Worm (Caenorhabditis elegans) whole organism, mixed stage, embryonic: Measurements from ENCODE around the gene erfa-3.

ENCODE experiments used
- M03D4.4 ChIP-seq: sonication (generic microtip); optimal IDR thresholded peaks from 2 replicates; lab custom pipeline; 2017; ENCODE audit warnings: mild to moderate bottlenecking, missing genetic modification characterization, missing compliant biosample characterization
- bed-3 ChIP-seq: fragments of 200-800 bp; sonication (Bioruptor generic); optimal IDR thresholded peaks from 3 replicates; lab custom pipeline; 2018; ENCODE audit warnings: mild to moderate bottlenecking, missing genetic modification characterization, moderate library complexity, missing compliant biosample characterization
- blmp-1 ChIP-seq: fragments of 150-350 bp; optimal IDR thresholded peaks from 2 replicates; lab custom pipeline; 2014; ENCODE audit warnings: missing biosample characterization, missing genetic modification characterization
- ceh-39 ChIP-seq: fragments of 150-350 bp; optimal IDR thresholded peaks from 2 replicates; lab custom pipeline; 2014; ENCODE audit warnings: missing biosample characterization, missing genetic modification characterization
- ceh-43 ChIP-seq: fragments of 200-800 bp; sonication (Bioruptor generic); optimal IDR thresholded peaks from 2 replicates; lab custom pipeline; 2018; ENCODE audit warnings: mild to moderate bottlenecking, missing genetic modification characterization, moderate library complexity, missing compliant biosample characterization
- ceh-83 ChIP-seq: fragments of 200-800 bp; sonication (Bioruptor generic); optimal IDR thresholded peaks from 2 replicates; lab custom pipeline; 2018; ENCODE audit warnings: mild to moderate bottlenecking, missing genetic modification characterization, missing compliant biosample characterization
- cnd-1 ChIP-seq: fragments of 200-800 bp; sonication (Bioruptor generic); optimal IDR thresholded peaks from 2 replicates; lab custom pipeline; 2018; ENCODE audit warnings: mild to moderate bottlenecking, missing genetic modification characterization, missing compliant biosample characterization
- drap-1 ChIP-seq: fragments of 200-800 bp; sonication (Bioruptor generic); optimal IDR thresholded peaks from 3 replicates; lab custom pipeline; 2018; ENCODE audit warnings: mild to moderate bottlenecking, missing genetic modification characterization, missing compliant biosample characterization
- elt-3 ChIP-seq: fragments of 150-350 bp; optimal IDR thresholded peaks from 2 replicates; lab custom pipeline; 2014; ENCODE audit warnings: missing biosample characterization, missing genetic modification characterization
- flh-1 ChIP-seq: fragments of 200-800 bp; sonication (Bioruptor generic); optimal IDR thresholded peaks from 2 replicates; lab custom pipeline; 2018; ENCODE audit warnings: mild to moderate bottlenecking, missing genetic modification characterization, moderate library complexity, missing compliant biosample characterization
- ham-2 ChIP-seq: fragments of 200-800 bp; sonication (Bioruptor generic); optimal IDR thresholded peaks from 2 replicates; lab custom pipeline; 2018; ENCODE audit warnings: mild to moderate bottlenecking, missing genetic modification characterization, missing compliant biosample characterization
- hlh-1 ChIP-seq: fragments of 150-350 bp; optimal IDR thresholded peaks from 2 replicates; lab custom pipeline; 2014; ENCODE audit warnings: missing biosample characterization, missing genetic modification reagents, missing genetic modification characterization
- lin-13 ChIP-seq: fragments of 150-350 bp; optimal IDR thresholded peaks from 2 replicates; lab custom pipeline; 2014; ENCODE audit warnings: missing biosample characterization, missing genetic modification characterization
- lin-32 ChIP-seq: fragments of 200-800 bp; sonication (Bioruptor generic); optimal IDR thresholded peaks from 2 replicates; lab custom pipeline; 2018; ENCODE audit warnings: mild to moderate bottlenecking, missing genetic modification characterization, missing compliant biosample characterization
- lsy-2 ChIP-seq: fragments of 150-350 bp; optimal IDR thresholded peaks from 2 replicates; lab custom pipeline; 2014; ENCODE audit warnings: missing biosample characterization, missing genetic modification characterization
- mab-5 ChIP-seq: fragments of 150-350 bp; optimal IDR thresholded peaks from 2 replicates; lab custom pipeline; 2014; ENCODE audit warnings: missing biosample characterization, missing genetic modification characterization
- mep-1 ChIP-seq: fragments of 150-350 bp; optimal IDR thresholded peaks from 2 replicates; lab custom pipeline; 2017; ENCODE audit warnings: missing biosample characterization, missing genetic modification reagents, missing genetic modification characterization, inconsistent platforms
- mls-2 ChIP-seq: sonication (generic microtip); optimal IDR thresholded peaks from 2 replicates; lab custom pipeline; 2016; ENCODE audit warnings: mild to moderate bottlenecking, missing genetic modification characterization, moderate library complexity, missing compliant biosample characterization
- nhr-2 ChIP-seq: fragments of 150-350 bp; optimal IDR thresholded peaks from 2 replicates; lab custom pipeline; 2014; ENCODE audit warnings: missing biosample characterization, missing genetic modification characterization
- nhr-237 ChIP-seq: fragments of 150-350 bp; optimal IDR thresholded peaks from 2 replicates; lab custom pipeline; 2014; ENCODE audit warnings: missing biosample characterization, missing genetic modification characterization
- nhr-28 ChIP-seq: fragments of 150-350 bp; optimal IDR thresholded peaks from 2 replicates; lab custom pipeline; 2014; ENCODE audit warnings: missing biosample characterization, missing genetic modification characterization
- pha-4 ChIP-seq: fragments of 150-350 bp; optimal IDR thresholded peaks from 2 replicates; lab custom pipeline; 2018; ENCODE audit warnings: missing biosample characterization, missing genetic modification reagents, missing genetic modification characterization
- sem-2 ChIP-seq: fragments of 200-800 bp; sonication (Bioruptor generic); optimal IDR thresholded peaks from 2 replicates; lab custom pipeline; 2018; ENCODE audit warnings: mild to moderate bottlenecking, missing genetic modification characterization, missing compliant biosample characterization
- sptf-1 ChIP-seq: sonication (generic microtip); optimal IDR thresholded peaks from 2 replicates; lab custom pipeline; 2017; ENCODE audit warnings: mild to moderate bottlenecking, missing genetic modification characterization, moderate library complexity, missing compliant biosample characterization
- tbx-8 ChIP-seq: fragments of 200-800 bp; sonication (Bioruptor generic); optimal IDR thresholded peaks from 2 replicates; lab custom pipeline; 2018; ENCODE audit warnings: mild to moderate bottlenecking, missing genetic modification characterization, moderate library complexity, missing compliant biosample characterization
- unc-39 ChIP-seq: fragments of 150-350 bp; optimal IDR thresholded peaks from 2 replicates; lab custom pipeline; 2014; ENCODE audit warnings: missing biosample characterization, missing genetic modification characterization
- zip-8 ChIP-seq: fragments of 150-350 bp; optimal IDR thresholded peaks from 2 replicates; lab custom pipeline; 2014; ENCODE audit warnings: missing biosample characterization, missing genetic modification characterization
- ztf-11 ChIP-seq: fragments of 150-350 bp; optimal IDR thresholded peaks from 2 replicates; lab custom pipeline; 2014; ENCODE audit warnings: missing biosample characterization, missing genetic modification characterization

Gene erfa-3

DNA sequence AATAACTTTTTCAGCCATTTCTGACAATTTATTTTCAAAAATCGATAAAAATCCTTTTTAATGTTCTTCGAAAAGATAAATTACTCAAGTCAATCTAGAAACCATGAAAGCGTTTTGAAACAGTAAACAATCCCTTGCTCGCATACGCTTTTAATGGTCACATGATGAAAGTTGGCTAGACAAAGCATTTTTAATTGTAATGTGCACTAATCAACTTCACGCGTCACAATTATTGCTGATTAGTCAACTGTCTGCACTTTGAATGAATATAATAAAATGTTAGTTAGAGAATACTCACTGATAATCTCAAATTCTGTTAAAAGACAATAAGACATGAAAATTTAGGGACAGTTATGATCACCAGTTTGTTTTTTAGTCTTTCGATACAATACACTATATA is 43.7 kb upstream of the erfa-3 start:
- no peak for TF ChIP-seq unc-39
- no peak for TF ChIP-seq mab-5
- no peak for TF ChIP-seq nhr-28 (tag; lab: Kevin White, UChicago)
- TF ChIP-seq mep-1, result no peak
- TF ChIP-seq blmp-1 (tag; lab: Kevin White, UChicago), result no peak
- no peak for TF ChIP-seq hlh-1 (tag; lab: Kevin White, UChicago)
- no peak for TF ChIP-seq zip-8 (tag; lab: Kevin White, UChicago)
- TF ChIP-seq lin-32 (GFP tag; lab: Kevin White, UChicago), result no peak
- no peak for TF ChIP-seq drap-1
- TF ChIP-seq, all 35 proteins: peak for 0

- TF ChIP-seq M03D4.4 (tag; lab: Kevin White, UChicago) (no peak), sem-2 (no peak), lin-13 (tag; lab: Kevin White, UChicago) (no peak), ceh-39 (no peak), ceh-83 (GFP tag; lab: Kevin White, UChicago) (no peak), ham-2 (GFP tag; lab: Kevin White, UChicago) (no peak), bed-3 (GFP tag; lab: Kevin White, UChicago) (no peak), ceh-43 (GFP tag; lab: Kevin White, UChicago) (no peak), zip-8 (tag; lab: Kevin White, UChicago) (no peak), elt-3 (tag; lab: Kevin White, UChicago) (no peak), cnd-1 (tag; lab: Kevin White, UChicago) (no peak), drap-1 (no peak), pha-4 (no peak), blmp-1 (tag; lab: Kevin White, UChicago) (no peak), unc-39 (no peak), nhr-237 (tag; lab: Kevin White, UChicago) (no peak), mls-2 (tag; lab: Kevin White, UChicago) (no peak), lin-32 (GFP tag; lab: Kevin White, UChicago) (no peak), mab-5 (no peak)
These were observed 42.7 kb upstream of the erfa-3 start, which contains the start of gene srg-38 for ce11 chrV:11155553-11155952. Gene srg-38, minus strand, starts transcription at chrV:11155653.

DNA sequence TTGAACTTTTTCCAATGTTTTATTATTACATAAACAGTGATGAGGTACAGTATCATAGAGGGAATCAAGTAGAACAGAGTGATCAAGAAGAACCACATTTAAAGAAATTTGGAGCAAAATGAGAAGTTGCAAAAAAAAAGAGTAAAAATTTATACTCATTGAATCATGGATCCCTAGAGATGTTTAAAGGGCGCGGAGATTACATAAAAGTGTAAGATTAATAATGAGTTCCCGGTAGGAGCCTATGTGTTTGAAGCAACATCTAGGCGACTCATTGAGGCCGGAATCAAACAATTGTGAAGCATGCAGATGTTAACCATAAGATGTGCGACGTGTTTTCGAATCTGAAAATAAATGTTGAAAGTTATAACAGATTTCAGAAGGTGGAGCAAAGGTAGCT is 39.4 kb upstream of the erfa-3 start, which contains the start of gene srg-39:
srg-39 (minus strand) TSS at position 101 of the 400 bp plus-strand sequence.
- no peak for TF ChIP-seq elt-3 (tag; lab: Kevin White, UChicago)
- no peak for TF ChIP-seq flh-1 (GFP tag; lab: Kevin White, UChicago)
- TF ChIP-seq mep-1, result no peak
- no peak for TF ChIP-seq sptf-1 (tag; lab: Kevin White, UChicago)
- TF ChIP-seq cnd-1 (tag; lab: Kevin White, UChicago), result no peak

ce11 chrV:11149405-11149804 is 36.5 kb upstream of the erfa-3 start, which contains the start of gene T19C4.1:
Gene T19C4.1, plus strand, starts transcription at chrV:11149705.
- no peak for TF ChIP-seq ceh-39
- TF ChIP-seq mls-2 (tag; lab: Kevin White, UChicago), result no peak
- TF ChIP-seq pha-4, result no peak
- TF ChIP-seq lin-13 (tag; lab: Kevin White, UChicago), result no peak
- TF ChIP-seq lsy-2, result no peak
- no peak for TF ChIP-seq nhr-2

- TF ChIP-seq ztf-11 (tag; lab: Kevin White, UChicago) (no peak), mep-1 (no peak), blmp-1 (tag; lab: Kevin White, UChicago) (peak; percentile 22)
These were observed 36.1 kb upstream of the erfa-3 start for ce11 chrV:11148971-11149370.

ce11 chrV:11147780-11148144 is 34.9 kb upstream of the erfa-3 start:
- peak; percentile 16 for TF ChIP-seq nhr-237 (tag; lab: Kevin White, UChicago)
- no peak for TF ChIP-seq tbx-8 (GFP tag; lab: Kevin White, UChicago)
